Fruit fly (Drosophila melanogaster) whole organism, adult: ENCODE results near the gene CG31038.

Experiments
- CG5204 ChIP-seq: fragments of 200-800 bp; sonication (Bioruptor generic); optimal IDR thresholded peaks from 2 replicates; lab custom pipeline; 2016; ENCODE audit warnings: missing biosample characterization, missing genetic modification characterization
- CG7101 ChIP-seq: fragments of 200-800 bp; sonication (Bioruptor generic); optimal IDR thresholded peaks from 2 replicates; lab custom pipeline; 2018; ENCODE audit warnings: missing biosample characterization, mild to moderate bottlenecking, missing genetic modification characterization, moderate library complexity
- Crg-1 ChIP-seq: fragments of 200-800 bp; sonication (Bioruptor generic); optimal IDR thresholded peaks from 2 replicates; lab custom pipeline; 2016; ENCODE audit warnings: missing biosample characterization, missing genetic modification characterization
- cnc ChIP-seq, 2 experiments: fragments of >200 bp; optimal IDR thresholded peaks; 2 replicates each; lab custom pipeline; 2017

dm6 chr3R:29837771-29838170 is 39.1 kb upstream of the CG31038 start:
- TF ChIP-seq CG7101 (tag; lab: Kevin White, UChicago) (no peak), Crg-1 (GFP tag; lab: Kevin White, UChicago) (no peak), CG5204 (no peak), cnc (optimal IDR thresholded peaks at IDR 0.05; lab: Kevin White, UChicago) (no peak)
